Worm (Caenorhabditis elegans): ENCODE data around the gene nrx-1.

DNA sequence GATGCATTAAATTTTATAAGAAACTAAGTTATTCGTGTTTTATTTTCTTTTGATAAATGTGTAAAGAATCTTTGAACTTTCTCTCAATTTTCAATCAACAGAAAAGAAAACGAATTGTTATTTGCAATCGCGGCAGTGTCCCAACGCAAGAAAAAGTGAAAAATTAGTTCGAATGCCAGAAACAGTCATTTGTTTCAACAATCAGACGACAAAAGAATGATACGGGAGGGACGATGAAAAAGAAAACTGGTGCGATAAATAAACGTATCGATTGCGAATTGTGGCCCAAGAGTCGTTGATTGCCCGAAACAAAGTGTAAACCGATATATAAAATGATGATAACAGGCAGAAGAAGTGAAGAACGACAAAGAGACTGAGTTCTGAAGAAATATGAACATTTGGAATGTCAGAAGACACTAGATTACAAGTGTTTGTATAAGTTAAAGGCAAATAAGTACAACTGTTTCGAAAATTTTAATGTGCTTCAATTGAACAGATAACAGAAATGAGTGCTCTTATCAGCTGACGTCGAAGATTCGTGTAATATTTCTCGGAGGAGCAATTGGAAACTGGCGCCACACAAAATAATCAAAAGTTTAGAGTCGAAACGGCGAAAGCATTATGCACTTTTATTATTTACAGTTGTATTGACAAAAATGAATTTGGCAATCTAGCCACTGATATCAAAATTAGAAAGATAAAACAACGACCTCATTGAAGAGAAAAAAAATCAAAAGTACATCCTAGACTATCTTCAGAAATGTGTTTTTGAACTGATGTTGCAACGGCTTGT, 53.2 kb downstream of the nrx-1 start:
- TF ChIP-seq ztf-11 (tag; optimal IDR thresholded peaks at IDR 0.05) = no peak
- TF ChIP-seq tbx-2 (tag; optimal IDR thresholded peaks at IDR 0.05) = no peak
